Worm (Caenorhabditis elegans) whole organism, midembryonic: Measurements from ENCODE around the gene nlp-71.

Experiments used
- cog-1 ChIP-seq: sonication (generic microtip); optimal IDR thresholded peaks from 2 replicates; lab custom pipeline; 2016; ENCODE audit warnings: missing genetic modification characterization, missing compliant biosample characterization
- ztf-29 ChIP-seq: fragments of 200-800 bp; sonication (Bioruptor generic); IDR thresholded peaks from 2 replicates; pipeline ENCODE4 v1.3.6; 2022; ENCODE audit warnings: missing genetic modification reagents, missing genetic modification characterization, missing compliant biosample characterization

- TF ChIP-seq ztf-29 (GFP tag; lab: Robert Waterston, UW): no peak
- no peak for TF ChIP-seq cog-1
These were observed 35.9 kb downstream of the nlp-71 start for ce11 chrIV:6377335-6378069.
